Fruit fly (Drosophila melanogaster) whole organism, embryonic: ENCODE results near the gene Bx.

Experiments used
- Atf3 ChIP-seq: fragments of 200-800 bp; sonication (Bioruptor generic); optimal IDR thresholded peaks from 3 replicates; lab custom pipeline; 2016; ENCODE audit warnings: missing biosample characterization, missing genetic modification characterization
- Bdp1 ChIP-seq: fragments of 200-800 bp; sonication (Bioruptor generic); optimal IDR thresholded peaks from 3 replicates; lab custom pipeline; 2016; ENCODE audit warnings: missing biosample characterization, missing genetic modification characterization
- CG10147 ChIP-seq: fragments of 200-800 bp; sonication (Bioruptor generic); optimal IDR thresholded peaks from 2 replicates; lab custom pipeline; 2019; ENCODE audit warnings: missing biosample characterization, mild to moderate bottlenecking, missing genetic modification characterization, moderate library complexity
- CG10565 ChIP-seq: fragments of 200-800 bp; sonication (Bioruptor generic); optimal IDR thresholded peaks from 3 replicates; lab custom pipeline; 2016; ENCODE audit warnings: missing biosample characterization, mild to moderate bottlenecking, missing genetic modification characterization
- CG11247 ChIP-seq: fragments of 200-800 bp; sonication (Bioruptor generic); IDR thresholded peaks from 2 replicates; pipeline ENCODE4 v1.3.6; 2022; ENCODE audit warnings: missing biosample characterization, missing genetic modification characterization
- CG11696 ChIP-seq: fragments of 200-800 bp; sonication (Bioruptor generic); IDR thresholded peaks from 2 replicates; pipeline ENCODE4 v1.3.6; 2022; ENCODE audit warnings: missing biosample characterization, missing genetic modification characterization
- CG11723 ChIP-seq: fragments of 200-800 bp; sonication (Bioruptor generic); optimal IDR thresholded peaks from 2 replicates; lab custom pipeline; 2017; ENCODE audit warnings: missing biosample characterization, mild to moderate bottlenecking, missing genetic modification characterization
- CG12071 ChIP-seq: fragments of 200-800 bp; sonication (Bioruptor generic); optimal IDR thresholded peaks from 3 replicates; lab custom pipeline; 2018; ENCODE audit warnings: missing biosample characterization, mild to moderate bottlenecking, missing genetic modification characterization
- CG12155 ChIP-seq: fragments of 200-800 bp; sonication (Bioruptor generic); optimal IDR thresholded peaks from 3 replicates; lab custom pipeline; 2016; ENCODE audit warnings: missing biosample characterization, missing genetic modification characterization
- CG13296 ChIP-seq: fragments of 200-800 bp; sonication (Bioruptor generic); optimal IDR thresholded peaks from 3 replicates; lab custom pipeline; 2018; ENCODE audit warnings: missing biosample characterization, mild to moderate bottlenecking, missing genetic modification characterization
- CG13424 ChIP-seq: fragments of 200-800 bp; sonication (Bioruptor generic); optimal IDR thresholded peaks from 2 replicates; lab custom pipeline; 2019; ENCODE audit warnings: missing biosample characterization, mild to moderate bottlenecking, missing genetic modification characterization, moderate library complexity
- CG17829 ChIP-seq: fragments of 200-800 bp; optimal IDR thresholded peaks from 2 replicates; lab custom pipeline; 2019; ENCODE audit warnings: missing biosample characterization, mild to moderate bottlenecking, missing genetic modification characterization, moderate library complexity
- CG18599 ChIP-seq: fragments of 200-800 bp; sonication (Bioruptor generic); optimal IDR thresholded peaks from 3 replicates; lab custom pipeline; 2017; ENCODE audit warnings: missing biosample characterization, missing genetic modification characterization, mild to moderate bottlenecking, moderate library complexity, missing genetic modification reagents
- CG2712 ChIP-seq: fragments of 200-800 bp; optimal IDR thresholded peaks from 3 replicates; lab custom pipeline; 2019; ENCODE audit warnings: missing biosample characterization, mild to moderate bottlenecking, missing genetic modification characterization, moderate library complexity
- CG2875 ChIP-seq: fragments of 200-800 bp; sonication (Bioruptor generic); optimal IDR thresholded peaks from 2 replicates; lab custom pipeline; 2017; ENCODE audit warnings: missing biosample characterization, mild to moderate bottlenecking, missing genetic modification characterization, missing genetic modification reagents
- CG32772 ChIP-seq: fragments of 200-800 bp; sonication (Bioruptor generic); IDR thresholded peaks from 2 replicates; pipeline ENCODE4 v1.3.6; 2022; ENCODE audit warnings: missing biosample characterization, missing genetic modification characterization
- CG5180 ChIP-seq: fragments of 200-800 bp; sonication (Bioruptor generic); optimal IDR thresholded peaks from 3 replicates; lab custom pipeline; 2017; ENCODE audit warnings: missing biosample characterization, missing genetic modification characterization, mild to moderate bottlenecking, moderate library complexity, missing genetic modification reagents
- CG7745 ChIP-seq: fragments of 200-800 bp; sonication (Bioruptor generic); optimal IDR thresholded peaks from 2 replicates; lab custom pipeline; 2018; ENCODE audit warnings: missing biosample characterization, mild to moderate bottlenecking, missing genetic modification characterization, moderate library complexity
- CG7963 ChIP-seq: fragments of 200-800 bp; sonication (Bioruptor generic); IDR thresholded peaks from 3 replicates; pipeline ENCODE4 v1.3.6; 2022; ENCODE audit warnings: missing biosample characterization, missing genetic modification characterization; ENCODE audit not compliant: partially characterized antibody
- CG8765 ChIP-seq: fragments of 200-800 bp; sonication (Bioruptor generic); IDR thresholded peaks from 2 replicates; pipeline ENCODE4 v1.3.6; 2022; ENCODE audit warnings: missing biosample characterization, missing genetic modification characterization
- CG9437 ChIP-seq: fragments of 200-800 bp; sonication (Bioruptor generic); optimal IDR thresholded peaks from 2 replicates; lab custom pipeline; 2018; ENCODE audit warnings: missing biosample characterization, mild to moderate bottlenecking, missing genetic modification characterization
- CG9797 ChIP-seq: fragments of 200-800 bp; sonication (Bioruptor generic); optimal IDR thresholded peaks from 3 replicates; lab custom pipeline; 2018; ENCODE audit warnings: missing biosample characterization, mild to moderate bottlenecking, missing genetic modification characterization
- CTCF ChIP-seq: fragments of 200-800 bp; sonication (Bioruptor generic); optimal IDR thresholded peaks from 2 replicates; lab custom pipeline; 2017; ENCODE audit warnings: missing biosample characterization, mild to moderate bottlenecking, missing genetic modification characterization, moderate library complexity
- Dbx ChIP-seq: fragments of 200-800 bp; sonication (Bioruptor generic); IDR thresholded peaks from 3 replicates; pipeline ENCODE4 v1.3.6; 2022; ENCODE audit warnings: missing biosample characterization, missing genetic modification characterization
- Deaf1 ChIP-seq: fragments of 200-800 bp; optimal IDR thresholded peaks from 3 replicates; lab custom pipeline; 2019; ENCODE audit warnings: missing biosample characterization, mild to moderate bottlenecking, missing genetic modification characterization, moderate library complexity
- Dip2 ChIP-seq: fragments of 200-800 bp; sonication (Bioruptor generic); IDR thresholded peaks from 2 replicates; pipeline ENCODE4 v1.3.6; 2022; ENCODE audit warnings: missing biosample characterization, missing genetic modification characterization
- Ets97D ChIP-seq: fragments of 200-800 bp; sonication (Bioruptor generic); optimal IDR thresholded peaks from 3 replicates; lab custom pipeline; 2016; ENCODE audit warnings: missing biosample characterization, missing genetic modification characterization
- Hsf ChIP-seq: fragments of 200-800 bp; sonication (Bioruptor generic); optimal IDR thresholded peaks from 3 replicates; lab custom pipeline; 2016; ENCODE audit warnings: missing biosample characterization, missing genetic modification characterization
- Jarid2 ChIP-seq: fragments of 200-800 bp; sonication (Bioruptor generic); optimal IDR thresholded peaks from 3 replicates; lab custom pipeline; 2017; ENCODE audit warnings: mild to moderate bottlenecking, missing biosample characterization, missing genetic modification reagents, missing genetic modification characterization
- Max ChIP-seq: fragments of 200-800 bp; sonication (Bioruptor generic); optimal IDR thresholded peaks from 2 replicates; lab custom pipeline; 2016; ENCODE audit warnings: missing biosample characterization, mild to moderate bottlenecking, missing genetic modification characterization
- Mes4 ChIP-seq: fragments of 200-800 bp; sonication (Bioruptor generic); optimal IDR thresholded peaks from 2 replicates; lab custom pipeline; 2016; ENCODE audit warnings: missing biosample characterization, missing genetic modification characterization
- NC2α ChIP-seq: fragments of 200-800 bp; sonication (Bioruptor generic); optimal IDR thresholded peaks from 2 replicates; lab custom pipeline; 2016; ENCODE audit warnings: missing biosample characterization, missing genetic modification characterization
- NFAT ChIP-seq: fragments of 200-800 bp; sonication (Bioruptor generic); IDR thresholded peaks from 2 replicates; pipeline ENCODE4 v1.3.6; 2022; ENCODE audit warnings: missing biosample characterization, missing genetic modification characterization
- Nf-YC ChIP-seq: fragments of 200-800 bp; optimal IDR thresholded peaks from 3 replicates; lab custom pipeline; 2019; ENCODE audit warnings: missing biosample characterization, mild to moderate bottlenecking, missing genetic modification characterization, moderate library complexity
- Pdp1 ChIP-seq, 2 experiments: fragments of 200-800 bp; sonication (Bioruptor generic); optimal IDR thresholded peaks; 3 replicates each; lab custom pipeline; 2016; ENCODE audit warnings: missing biosample characterization in 2 of 2, missing genetic modification characterization in 2 of 2, mild to moderate bottlenecking in 1 of 2, moderate library complexity in 1 of 2
- Side ChIP-seq: fragments of 200-800 bp; sonication (Bioruptor generic); optimal IDR thresholded peaks from 2 replicates; lab custom pipeline; 2016; ENCODE audit warnings: missing biosample characterization, missing genetic modification characterization
- Usf ChIP-seq: fragments of 200-800 bp; sonication (Bioruptor generic); optimal IDR thresholded peaks from 2 replicates; lab custom pipeline; 2017; ENCODE audit warnings: missing genotype, missing biosample characterization, missing genetic modification characterization
- Xrp1 ChIP-seq: fragments of 200-800 bp; sonication (Bioruptor generic); IDR thresholded peaks from 2 replicates; pipeline ENCODE4 v1.3.6; 2022; ENCODE audit warnings: missing biosample characterization, missing genetic modification characterization
- cato ChIP-seq: fragments of 200-800 bp; sonication (Bioruptor generic); optimal IDR thresholded peaks from 2 replicates; lab custom pipeline; 2016; ENCODE audit warnings: missing biosample characterization, missing genetic modification characterization, borderline replicate concordance
- dm ChIP-seq: fragments of 200-800 bp; sonication (Bioruptor generic); optimal IDR thresholded peaks from 3 replicates; lab custom pipeline; 2016; ENCODE audit warnings: missing biosample characterization, missing genetic modification characterization
- emc ChIP-seq: fragments of 200-800 bp; sonication (Bioruptor generic); optimal IDR thresholded peaks from 2 replicates; lab custom pipeline; 2016; ENCODE audit warnings: missing biosample characterization, missing genetic modification characterization
- ewg ChIP-seq: fragments of 200-800 bp; sonication (Bioruptor generic); optimal IDR thresholded peaks from 3 replicates; lab custom pipeline; 2017; ENCODE audit warnings: mild to moderate bottlenecking, missing biosample characterization, missing genetic modification reagents, missing genetic modification characterization
- fd64A ChIP-seq: fragments of 200-800 bp; sonication (Bioruptor generic); optimal IDR thresholded peaks from 3 replicates; lab custom pipeline; 2018; ENCODE audit warnings: missing biosample characterization, mild to moderate bottlenecking, missing genetic modification characterization
- odd ChIP-seq: fragments of 200-800 bp; sonication (Bioruptor generic); optimal IDR thresholded peaks from 2 replicates; lab custom pipeline; 2017; ENCODE audit warnings: missing biosample characterization, mild to moderate bottlenecking, missing genetic modification characterization
- pita ChIP-seq: fragments of 200-800 bp; sonication (Bioruptor generic); optimal IDR thresholded peaks from 2 replicates; lab custom pipeline; 2017; ENCODE audit warnings: missing biosample characterization, mild to moderate bottlenecking, missing genetic modification characterization
- psq ChIP-seq: fragments of 200-800 bp; sonication (Bioruptor generic); optimal IDR thresholded peaks from 2 replicates; lab custom pipeline; 2017; ENCODE audit warnings: missing biosample characterization, missing genetic modification characterization
- ranshi ChIP-seq: fragments of 200-800 bp; sonication (Bioruptor generic); IDR thresholded peaks from 2 replicates; pipeline ENCODE4 v1.3.6; 2022; ENCODE audit warnings: missing biosample characterization, missing genetic modification characterization
- rib ChIP-seq: fragments of 200-800 bp; sonication (Bioruptor generic); IDR thresholded peaks from 2 replicates; pipeline ENCODE4 v1.3.6; 2022; ENCODE audit warnings: missing biosample characterization, missing genetic modification characterization
- seq ChIP-seq: fragments of 200-800 bp; sonication (Bioruptor generic); IDR thresholded peaks from 2 replicates; pipeline ENCODE4 v1.3.6; 2022; ENCODE audit warnings: missing biosample characterization, missing genetic modification characterization
- sim ChIP-seq: fragments of 200-800 bp; sonication (Bioruptor generic); IDR thresholded peaks from 2 replicates; pipeline ENCODE4 v1.3.6; 2022; ENCODE audit warnings: missing biosample characterization, missing genetic modification characterization
- stwl ChIP-seq: fragments of 200-800 bp; sonication (Bioruptor generic); optimal IDR thresholded peaks from 3 replicates; lab custom pipeline; 2018; ENCODE audit warnings: missing biosample characterization, mild to moderate bottlenecking, missing genetic modification characterization, moderate library complexity
- zfh2 ChIP-seq: fragments of 200-800 bp; sonication (Bioruptor generic); optimal IDR thresholded peaks from 2 replicates; lab custom pipeline; 2016; ENCODE audit warnings: missing biosample characterization, missing genetic modification characterization

Bx gene

dm6 chrX:18515988-18516541, 837 bp downstream of the Bx start (continued):
- TF ChIP-seq CG7745 (tag; lab: Kevin White, UChicago) (no peak), Pdp1 (GFP tag; optimal IDR thresholded peaks at IDR 0.05; lab: Kevin White, UChicago) (peak; percentile 7 to 34), CG18599 (GFP tag; lab: Kevin White, UChicago) (no peak), Mes4 (GFP tag; lab: Kevin White, UChicago) (no peak), Side (GFP tag; lab: Kevin White, UChicago) (peak; percentile 20), fd64A (GFP tag; lab: Kevin White, UChicago) (no peak), zfh2 (no peak), Max (GFP tag; lab: Kevin White, UChicago) (no peak), CG11247 (GFP tag; lab: Robert Waterston, UW) (no peak), CG9797 (GFP tag; lab: Kevin White, UChicago) (no peak), CG10147 (no peak), Hsf (GFP tag; lab: Kevin White, UChicago) (no peak), CG7963 (GFP tag; lab: Robert Waterston, UW) (no peak), rib (0 out of 2 replicates have a peak, but pooled peaks have one; percentile 13), seq (GFP tag; lab: Robert Waterston, UW) (no peak), dm (no peak), CG5180 (GFP tag; lab: Kevin White, UChicago) (no peak), CG10565 (no peak), CG12155 (GFP tag; lab: Kevin White, UChicago) (no peak), CG11723 (GFP tag; lab: Kevin White, UChicago) (no peak), Deaf1 (peak; percentile 22), Bdp1 (GFP tag; lab: Kevin White, UChicago) (no peak), stwl (no peak), Xrp1 (GFP tag; lab: Robert Waterston, UW) (no peak), Dip2 (GFP tag; lab: Robert Waterston, UW) (no peak), Jarid2 (no peak), Atf3 (GFP tag; lab: Kevin White, UChicago) (no peak), ewg (GFP tag; lab: Kevin White, UChicago) (no peak), CG11696 (GFP tag; lab: Robert Waterston, UW) (no peak), pita (GFP tag; lab: Kevin White, UChicago) (no peak), CG9437 (no peak), CG17829 (tag; lab: Kevin White, UChicago) (no peak), sim (GFP tag; lab: Robert Waterston, UW) (no peak), CG13424 (tag; lab: Kevin White, UChicago) (peak; percentile 16), CTCF (no peak), CG12071 (GFP tag; lab: Kevin White, UChicago) (no peak), CG2875 (GFP tag; lab: Kevin White, UChicago) (no peak), NC2α (GFP tag; lab: Kevin White, UChicago) (no peak), Dbx (GFP tag; lab: Robert Waterston, UW) (no peak), NFAT (GFP tag; lab: Robert Waterston, UW) (no peak), psq (GFP tag; lab: Kevin White, UChicago) (no peak), Ets97D (GFP tag; lab: Kevin White, UChicago) (no peak), cato (GFP tag; lab: Kevin White, UChicago) (no peak), emc (GFP tag; lab: Kevin White, UChicago) (no peak), ranshi (no peak), odd (no peak), CG32772 (GFP tag; lab: Robert Waterston, UW) (no peak), CG2712 (peak; percentile 31), Nf-YC (tag; lab: Kevin White, UChicago) (peak; percentile 22), CG13296 (GFP tag; lab: Kevin White, UChicago) (no peak), Usf (no peak), CG8765 (no peak)
